Fruit fly (Drosophila melanogaster) whole organism, wandering third instar larva: ENCODE measurements around the gene CG16800.

Experiments
- CG32264 ChIP-seq: fragments of 200-800 bp; sonication (Bioruptor generic); optimal IDR thresholded peaks from 2 replicates; lab custom pipeline; 2016; ENCODE audit warnings: missing biosample characterization, missing genetic modification characterization
- CG9705 ChIP-seq: fragments of 200-800 bp; sonication (Bioruptor generic); optimal IDR thresholded peaks from 2 replicates; lab custom pipeline; 2018; ENCODE audit warnings: missing biosample characterization, mild to moderate bottlenecking, missing genetic modification characterization
- Dfd ChIP-seq: fragments of >200 bp; optimal IDR thresholded peaks from 2 replicates; lab custom pipeline; 2017; ENCODE audit warnings: missing biosample characterization, missing genetic modification characterization
- Dif ChIP-seq: fragments of 200-275, 200-300 bp; sonication (Bioruptor generic); optimal IDR thresholded peaks from 2 replicates; lab custom pipeline; 2018; ENCODE audit warnings: missing biosample characterization, missing genetic modification characterization; ENCODE audit not compliant: partially characterized antibody
- GATAd ChIP-seq: sonication (Bioruptor generic); optimal IDR thresholded peaks from 2 replicates; lab custom pipeline; 2016; ENCODE audit warnings: missing biosample characterization, missing genetic modification characterization
- HLH106 ChIP-seq: fragments of 200-800 bp; optimal IDR thresholded peaks from 3 replicates; lab custom pipeline; 2019; ENCODE audit warnings: missing biosample characterization, mild to moderate bottlenecking, missing genetic modification characterization, moderate library complexity
- Hr83 ChIP-seq: fragments of 200-300 bp; sonication (Bioruptor generic); optimal IDR thresholded peaks from 2 replicates; lab custom pipeline; 2016; ENCODE audit warnings: missing biosample characterization, mild to moderate bottlenecking, missing genetic modification characterization, moderate library complexity; ENCODE audit not compliant: poor library complexity, severe bottlenecking
- Jra ChIP-seq: sonication (Bioruptor generic); optimal IDR thresholded peaks from 2 replicates; lab custom pipeline; 2016; ENCODE audit warnings: missing biosample characterization, missing genetic modification characterization
- Myc ChIP-seq: fragments of >200 bp; optimal IDR thresholded peaks from 2 replicates; lab custom pipeline; 2017
- Rel ChIP-seq, 2 experiments: fragments of 200-800 bp; sonication (Bioruptor generic) in 1 of 2; optimal IDR thresholded peaks; 2 replicates in 1 of 2; 3 replicates in 1 of 2; lab custom pipeline; 2016 to 2019; ENCODE audit warnings: mild to moderate bottlenecking in 2 of 2, missing biosample characterization in 2 of 2, missing genetic modification characterization in 2 of 2, moderate library complexity in 1 of 2
- brk ChIP-seq: fragments of 200-800 bp; sonication (Bioruptor generic); optimal IDR thresholded peaks from 2 replicates; lab custom pipeline; 2016; ENCODE audit warnings: missing biosample characterization, mild to moderate bottlenecking, missing genetic modification characterization
- dl ChIP-seq, 2 experiments: fragments of 175-275, 200-275 bp in 1 of 2; fragments of 200-275 bp in 1 of 2; sonication (Bioruptor generic); optimal IDR thresholded peaks; lab custom pipeline; 2018; ENCODE audit warnings: mild to moderate bottlenecking in 2 of 2, missing biosample characterization in 2 of 2, missing genetic modification characterization in 2 of 2, moderate library complexity in 2 of 2; ENCODE audit not compliant: partially characterized antibody in 2 of 2, insufficient read depth in 1 of 2
- dmrt93B ChIP-seq: fragments of 200-800 bp; sonication (Bioruptor generic); optimal IDR thresholded peaks from 2 replicates; lab custom pipeline; 2018; ENCODE audit warnings: missing biosample characterization, mild to moderate bottlenecking, missing genetic modification characterization
- ey ChIP-seq: fragments of 200-800 bp; sonication (Bioruptor generic); optimal IDR thresholded peaks from 2 replicates; lab custom pipeline; 2016; ENCODE audit warnings: missing biosample characterization, missing genetic modification characterization
- psq ChIP-seq: fragments of 200-800 bp; sonication (Bioruptor generic); optimal IDR thresholded peaks from 3 replicates; lab custom pipeline; 2017; ENCODE audit warnings: missing biosample characterization, mild to moderate bottlenecking, missing genetic modification characterization, moderate library complexity
- rgr ChIP-seq: fragments of 200-800 bp; sonication (Bioruptor generic); optimal IDR thresholded peaks from 3 replicates; lab custom pipeline; 2016; ENCODE audit warnings: missing biosample characterization, mild to moderate bottlenecking, missing genetic modification characterization

Gene CG16800

dm6 chr2L:13005304-13005703 lies 38.9 kb downstream of the CG16800 start:
- TF ChIP-seq Dif (no peak), brk (GFP tag; lab: Kevin White, UChicago) (no peak), dmrt93B (GFP tag; lab: Kevin White, UChicago) (no peak), CG9705 (no peak), CG32264 (GFP tag; lab: Kevin White, UChicago) (no peak), rgr (GFP tag; lab: Kevin White, UChicago) (no peak), Dfd (GFP tag; lab: Kevin White, UChicago) (no peak), ey (no peak), GATAd (GFP tag; lab: Kevin White, UChicago) (no peak), dl (GFP tag; optimal IDR thresholded peaks at IDR 0.05; lab: Kevin White, UChicago; ENCODE audit: insufficient read depth in 1 of 2, partially characterized antibody in 2 of 2) (no peak), Hr83 (no peak), HLH106 (tag; lab: Kevin White, UChicago) (no peak)

dm6 chr2L:13014038-13014790 lies 47.8 kb downstream of the CG16800 start:
- TF ChIP-seq Jra (GFP tag; lab: Kevin White, UChicago) (no peak), Rel (GFP tag; optimal IDR thresholded peaks at IDR 0.05; lab: Kevin White, UChicago) (no peak), Rel (tag; optimal IDR thresholded peaks at IDR 0.05; lab: Kevin White, UChicago) (peak; percentile 96), Dif (peak; percentile 13), Myc (lab: Kevin White, UChicago) (no peak), psq (GFP tag; lab: Kevin White, UChicago) (no peak)
